Worm (Caenorhabditis elegans): ENCODE data around the gene gldi-2.
A peak's percentile ranks its signal among the peaks of the same experiment; 100 is the strongest.

- TF ChIP-seq nhr-25 (tag; optimal IDR thresholded peaks at IDR 0.05) (peak; percentile 54), blmp-1 (tag; optimal IDR thresholded peaks at IDR 0.05; ENCODE audit: insufficient read depth) (peak; percentile 90), ama-1 (optimal IDR thresholded peaks at IDR 0.05) (no peak), F13H6.1 (tag; optimal IDR thresholded peaks at IDR 0.05) (peak; percentile 52), lsy-2 (tag; optimal IDR thresholded peaks at IDR 0.05) (peak in 1 of 2 experiments; percentile 42)
These were observed 42.5 kb downstream of the gldi-2 start for ce11 chrII:6825732-6826131.
